Fruit fly (Drosophila melanogaster) whole organism, embryonic: ENCODE data around the gene IFT54.

Experiments used
- Abd-B ChIP-seq: fragments of 200-800 bp; sonication (Bioruptor generic); optimal IDR thresholded peaks from 2 replicates; lab custom pipeline; 2018; ENCODE audit warnings: missing biosample characterization, mild to moderate bottlenecking, missing genetic modification characterization, moderate library complexity
- Ada2b ChIP-seq: fragments of 200-800 bp; sonication (Bioruptor generic); IDR thresholded peaks from 2 replicates; pipeline ENCODE4 v1.3.6; 2022; ENCODE audit warnings: missing biosample characterization, missing genetic modification characterization
- Bgb ChIP-seq: fragments of 200-800 bp; sonication (Bioruptor generic); IDR thresholded peaks from 2 replicates; pipeline ENCODE4 v1.3.6; 2022; ENCODE audit warnings: missing biosample characterization, missing genetic modification characterization; ENCODE audit not compliant: partially characterized antibody
- CG11695 ChIP-seq: fragments of 200-800 bp; sonication (Bioruptor generic); IDR thresholded peaks from 3 replicates; pipeline ENCODE4 v1.3.6; 2022; ENCODE audit warnings: missing biosample characterization, missing genetic modification characterization
- CG12155 ChIP-seq: fragments of 200-800 bp; sonication (Bioruptor generic); optimal IDR thresholded peaks from 3 replicates; lab custom pipeline; 2016; ENCODE audit warnings: missing biosample characterization, missing genetic modification characterization
- CG12236 ChIP-seq: fragments of 200-800 bp; sonication (Bioruptor generic); optimal IDR thresholded peaks from 2 replicates; lab custom pipeline; 2016; ENCODE audit warnings: missing biosample characterization, missing genetic modification characterization
- CG12769 ChIP-seq: fragments of 200-800 bp; sonication (Bioruptor generic); optimal IDR thresholded peaks from 2 replicates; lab custom pipeline; 2019; ENCODE audit warnings: missing biosample characterization, mild to moderate bottlenecking, missing genetic modification characterization, moderate library complexity
- CG15479 ChIP-seq: fragments of 200-800 bp; sonication (Bioruptor generic); optimal IDR thresholded peaks from 3 replicates; lab custom pipeline; 2019; ENCODE audit warnings: missing biosample characterization, mild to moderate bottlenecking, missing genetic modification characterization, moderate library complexity
- CG15696 ChIP-seq: fragments of 200-800 bp; sonication (Bioruptor generic); optimal IDR thresholded peaks from 2 replicates; lab custom pipeline; 2019; ENCODE audit warnings: missing biosample characterization, mild to moderate bottlenecking, missing genetic modification characterization, moderate library complexity
- CG1602 ChIP-seq: fragments of 200-800 bp; sonication (Bioruptor generic); optimal IDR thresholded peaks from 3 replicates; lab custom pipeline; 2016; ENCODE audit warnings: missing biosample characterization, missing genetic modification characterization
- CG16863 ChIP-seq: fragments of 200-800 bp; sonication (Bioruptor generic); optimal IDR thresholded peaks from 3 replicates; lab custom pipeline; 2016; ENCODE audit warnings: missing biosample characterization, missing genetic modification characterization
- CG30403 ChIP-seq: fragments of 200-800 bp; sonication (Bioruptor generic); optimal IDR thresholded peaks from 3 replicates; lab custom pipeline; 2016; ENCODE audit warnings: missing biosample characterization, missing genetic modification characterization
- CG3163 ChIP-seq: fragments of 200-800 bp; sonication (Bioruptor generic); optimal IDR thresholded peaks from 3 replicates; lab custom pipeline; 2016; ENCODE audit warnings: missing biosample characterization, missing genetic modification characterization
- CG4730 ChIP-seq: fragments of 200-800 bp; sonication (Bioruptor generic); IDR thresholded peaks from 2 replicates; pipeline ENCODE4 v1.3.6; 2022; ENCODE audit warnings: missing biosample characterization, missing genetic modification characterization
- CG5953 ChIP-seq: fragments of 200-800 bp; sonication (Bioruptor generic); IDR thresholded peaks from 2 replicates; pipeline ENCODE4 v1.3.6; 2022; ENCODE audit warnings: missing biosample characterization, missing genetic modification characterization
- CG6813 ChIP-seq: fragments of 200-800 bp; sonication (Bioruptor generic); optimal IDR thresholded peaks from 2 replicates; lab custom pipeline; 2017; ENCODE audit warnings: missing biosample characterization, missing genetic modification characterization, mild to moderate bottlenecking, moderate library complexity, missing genetic modification reagents
- CG8944 ChIP-seq: fragments of 200-800 bp; sonication (Bioruptor generic); optimal IDR thresholded peaks from 3 replicates; lab custom pipeline; 2016; ENCODE audit warnings: missing biosample characterization, missing genetic modification characterization
- CG9215 ChIP-seq: fragments of 200-800 bp; sonication (Bioruptor generic); IDR thresholded peaks from 2 replicates; pipeline ENCODE4 v1.3.6; 2022; ENCODE audit warnings: missing biosample characterization, missing genetic modification characterization
- CkIIα-i1 ChIP-seq: fragments of 200-800 bp; sonication (Bioruptor generic); IDR thresholded peaks from 2 replicates; pipeline ENCODE4 v1.3.6; 2022; ENCODE audit warnings: missing biosample characterization, missing genetic modification characterization
- Fer2 ChIP-seq: fragments of 200-800 bp; sonication (Bioruptor generic); optimal IDR thresholded peaks from 2 replicates; lab custom pipeline; 2018; ENCODE audit warnings: missing biosample characterization, mild to moderate bottlenecking, missing genetic modification characterization, moderate library complexity
- HLH4C ChIP-seq: fragments of 200-800 bp; sonication (Bioruptor generic); IDR thresholded peaks from 3 replicates; pipeline ENCODE4 v1.3.6; 2022; ENCODE audit warnings: missing biosample characterization, missing genetic modification characterization; ENCODE audit not compliant: partially characterized antibody
- Hey ChIP-seq: fragments of 200-800 bp; sonication (Bioruptor generic); optimal IDR thresholded peaks from 3 replicates; lab custom pipeline; 2018; ENCODE audit warnings: missing biosample characterization, mild to moderate bottlenecking, missing genetic modification characterization
- Hr3 ChIP-seq: fragments of 200-800 bp; sonication (Bioruptor generic); optimal IDR thresholded peaks from 3 replicates; lab custom pipeline; 2016; ENCODE audit warnings: missing biosample characterization, missing genetic modification characterization
- Hr51 ChIP-seq, 2 experiments: fragments of 200-800 bp; sonication (Bioruptor generic); optimal IDR thresholded peaks; 2 replicates in 1 of 2; 3 replicates in 1 of 2; lab custom pipeline; 2016 to 2018; ENCODE audit warnings: missing biosample characterization in 2 of 2, missing genetic modification characterization in 2 of 2, mild to moderate bottlenecking in 1 of 2, moderate library complexity in 1 of 2
- MTF-1 ChIP-seq: fragments of 200-800 bp; sonication (Bioruptor generic); optimal IDR thresholded peaks from 2 replicates; lab custom pipeline; 2018; ENCODE audit warnings: missing biosample characterization, mild to moderate bottlenecking, missing genetic modification characterization, borderline replicate concordance
- NFAT ChIP-seq: fragments of 200-800 bp; sonication (Bioruptor generic); IDR thresholded peaks from 2 replicates; pipeline ENCODE4 v1.3.6; 2022; ENCODE audit warnings: missing biosample characterization, missing genetic modification characterization
- Poxn ChIP-seq: fragments of 200-800 bp; sonication (Bioruptor generic); IDR thresholded peaks from 2 replicates; pipeline ENCODE4 v1.3.6; 2022; ENCODE audit warnings: missing biosample characterization, missing genetic modification characterization
- Side ChIP-seq: fragments of 200-800 bp; sonication (Bioruptor generic); optimal IDR thresholded peaks from 2 replicates; lab custom pipeline; 2016; ENCODE audit warnings: missing biosample characterization, missing genetic modification characterization
- Spps ChIP-seq: fragments of 200-800 bp; sonication (Bioruptor generic); optimal IDR thresholded peaks from 2 replicates; lab custom pipeline; 2018; ENCODE audit warnings: missing biosample characterization, mild to moderate bottlenecking, missing genetic modification characterization
- bsh ChIP-seq, 2 experiments: fragments of 200-800 bp; sonication (Bioruptor generic); optimal IDR thresholded peaks; 2 replicates each; lab custom pipeline; 2017 to 2018; ENCODE audit warnings: mild to moderate bottlenecking in 2 of 2, missing biosample characterization in 2 of 2, missing genetic modification characterization in 2 of 2, moderate library complexity in 1 of 2
- btn ChIP-seq: fragments of 200-800 bp; sonication (Bioruptor generic); optimal IDR thresholded peaks from 2 replicates; lab custom pipeline; 2016; ENCODE audit warnings: missing biosample characterization, missing genetic modification characterization
- dimm ChIP-seq: fragments of 200-800 bp; sonication (Bioruptor generic); IDR thresholded peaks from 2 replicates; pipeline ENCODE4 v1.3.6; 2022; ENCODE audit warnings: missing biosample characterization, missing genetic modification characterization
- ewg ChIP-seq: fragments of 200-800 bp; sonication (Bioruptor generic); optimal IDR thresholded peaks from 3 replicates; lab custom pipeline; 2017; ENCODE audit warnings: mild to moderate bottlenecking, missing biosample characterization, missing genetic modification reagents, missing genetic modification characterization
- exex ChIP-seq: fragments of 200-800 bp; sonication (Bioruptor generic); optimal IDR thresholded peaks from 4 replicates; lab custom pipeline; 2018; ENCODE audit warnings: missing biosample characterization, mild to moderate bottlenecking, missing genetic modification characterization, moderate library complexity
- fu2 ChIP-seq: fragments of 200-800 bp; sonication (Bioruptor generic); optimal IDR thresholded peaks from 2 replicates; lab custom pipeline; 2016; ENCODE audit warnings: missing biosample characterization, missing genetic modification characterization
- gfzf ChIP-seq: fragments of 200-800 bp; sonication (Bioruptor generic); optimal IDR thresholded peaks from 2 replicates; lab custom pipeline; 2016; ENCODE audit warnings: missing biosample characterization, mild to moderate bottlenecking, missing genetic modification characterization, moderate library complexity
- grau ChIP-seq: fragments of 200-800 bp; optimal IDR thresholded peaks from 3 replicates; lab custom pipeline; 2019; ENCODE audit warnings: missing biosample characterization, mild to moderate bottlenecking, missing genetic modification characterization, moderate library complexity
- gsb-n ChIP-seq: fragments of 200-800 bp; sonication (Bioruptor generic); optimal IDR thresholded peaks from 3 replicates; lab custom pipeline; 2018; ENCODE audit warnings: missing biosample characterization, mild to moderate bottlenecking, missing genetic modification characterization
- jumu ChIP-seq: fragments of 200-800 bp; sonication (Bioruptor generic); optimal IDR thresholded peaks from 3 replicates; lab custom pipeline; 2016; ENCODE audit warnings: missing biosample characterization, missing genetic modification characterization
- oc ChIP-seq: fragments of 200-800 bp; sonication (Bioruptor generic); optimal IDR thresholded peaks from 2 replicates; lab custom pipeline; 2018; ENCODE audit warnings: missing biosample characterization, mild to moderate bottlenecking, missing genetic modification characterization, moderate library complexity
- pfk ChIP-seq: fragments of 200-800 bp; sonication (Bioruptor generic); optimal IDR thresholded peaks from 2 replicates; lab custom pipeline; 2018; ENCODE audit warnings: missing biosample characterization, mild to moderate bottlenecking, missing genetic modification characterization, moderate library complexity
- phol ChIP-seq: fragments of 200-800 bp; sonication (Bioruptor generic); optimal IDR thresholded peaks from 3 replicates; lab custom pipeline; 2018; ENCODE audit warnings: missing biosample characterization, mild to moderate bottlenecking, missing genetic modification characterization, moderate library complexity
- pita ChIP-seq: fragments of 200-800 bp; sonication (Bioruptor generic); optimal IDR thresholded peaks from 2 replicates; lab custom pipeline; 2017; ENCODE audit warnings: missing biosample characterization, mild to moderate bottlenecking, missing genetic modification characterization
- row ChIP-seq: fragments of 200-800 bp; sonication (Bioruptor generic); IDR thresholded peaks from 3 replicates; pipeline ENCODE4 v1.3.6; 2022; ENCODE audit warnings: missing biosample characterization, missing genetic modification characterization
- scrt ChIP-seq: fragments of 200-800 bp; sonication (Bioruptor generic); optimal IDR thresholded peaks from 2 replicates; lab custom pipeline; 2018; ENCODE audit warnings: missing biosample characterization, mild to moderate bottlenecking, missing genetic modification characterization, moderate library complexity
- sisA ChIP-seq: fragments of 200-800 bp; sonication (Bioruptor generic); IDR thresholded peaks from 2 replicates; pipeline ENCODE4 v1.3.6; 2022; ENCODE audit warnings: missing biosample characterization, missing genetic modification characterization
- slou ChIP-seq: fragments of 200-800 bp; sonication (Bioruptor generic); optimal IDR thresholded peaks from 3 replicates; lab custom pipeline; 2016; ENCODE audit warnings: missing biosample characterization, missing genetic modification characterization
- tin ChIP-seq: fragments of 200-800 bp; sonication (Bioruptor generic); optimal IDR thresholded peaks from 3 replicates; lab custom pipeline; 2016; ENCODE audit warnings: missing biosample characterization, missing genetic modification characterization
- tna ChIP-seq: fragments of 200-800 bp; sonication (Bioruptor generic); IDR thresholded peaks from 2 replicates; pipeline ENCODE4 v1.3.6; 2022; ENCODE audit warnings: missing biosample characterization, missing genetic modification characterization; ENCODE audit not compliant: partially characterized antibody
- ttk ChIP-seq: fragments of 200-800 bp; sonication (Bioruptor generic); IDR thresholded peaks from 2 replicates; pipeline ENCODE4 v2.1.2; 2022; ENCODE audit warnings: missing biosample characterization, missing genetic modification characterization
- yki ChIP-seq: fragments of >200 bp; optimal IDR thresholded peaks from 3 replicates; lab custom pipeline; 2018

Gene IFT54

dm6 chr3R:14311027-14311426, 8.8 kb downstream of the IFT54 start (continued):
- TF ChIP-seq CG12236 (no peak), btn (GFP tag; lab: Kevin White, UChicago) (no peak), Poxn (GFP tag; lab: Robert Waterston, UW) (no peak), CG12155 (GFP tag; lab: Kevin White, UChicago) (no peak), grau (peak; percentile 30), Hr3 (no peak), row (peak; percentile 45; the same call in 2 of the 3 replicates), Hr51 (GFP tag; optimal IDR thresholded peaks at IDR 0.05; lab: Kevin White, UChicago) (no peak), CG5953 (GFP tag; lab: Robert Waterston, UW) (no peak), CG1602 (GFP tag; lab: Kevin White, UChicago) (no peak), Abd-B (GFP tag; lab: Kevin White, UChicago) (no peak), CG15479 (GFP tag; lab: Kevin White, UChicago) (no peak), Side (no peak), Fer2 (tag; lab: Kevin White, UChicago) (no peak), CG3163 (no peak), CG11695 (peak; percentile 61; the same call in 1 of the 3 replicates), gfzf (GFP tag; lab: Kevin White, UChicago) (no peak), tna (GFP tag; lab: Robert Waterston, UW) (no peak), fu2 (GFP tag; lab: Kevin White, UChicago) (no peak), CG6813 (GFP tag; lab: Kevin White, UChicago) (no peak), CG12769 (tag; lab: Kevin White, UChicago) (no peak), pita (GFP tag; lab: Kevin White, UChicago) (no peak), oc (tag; lab: Kevin White, UChicago) (no peak), yki (no peak), HLH4C (GFP tag; lab: Robert Waterston, UW) (no peak), CG16863 (GFP tag; lab: Kevin White, UChicago) (peak; percentile 2), scrt (no peak), Hey (tag; lab: Kevin White, UChicago) (no peak), CG4730 (GFP tag; lab: Robert Waterston, UW) (0 out of 2 replicates have a peak, but pooled peaks have one; percentile 15), CG15696 (tag; lab: Kevin White, UChicago) (no peak), tin (GFP tag; lab: Kevin White, UChicago) (no peak), gsb-n (tag; lab: Kevin White, UChicago) (no peak), CkIIα-i1 (GFP tag; lab: Robert Waterston, UW) (no peak), CG9215 (GFP tag; lab: Robert Waterston, UW) (0 out of 2 replicates have a peak, but pooled peaks have one; percentile 9), Bgb (no peak), ttk (GFP tag; lab: Robert Waterston, UW) (no peak), jumu (GFP tag; lab: Kevin White, UChicago) (peak; percentile 5), bsh (GFP tag; optimal IDR thresholded peaks at IDR 0.05; lab: Kevin White, UChicago) (peak in 1 of 2 experiments; percentile 46), sisA (GFP tag; lab: Robert Waterston, UW) (no peak), phol (tag; lab: Kevin White, UChicago) (peak; percentile 1), slou (GFP tag; lab: Kevin White, UChicago) (no peak), exex (tag; lab: Kevin White, UChicago) (no peak), dimm (GFP tag; lab: Robert Waterston, UW) (no peak), Spps (no peak), NFAT (GFP tag; lab: Robert Waterston, UW) (no peak), Ada2b (GFP tag; lab: Robert Waterston, UW) (no peak), CG30403 (GFP tag; lab: Kevin White, UChicago) (peak; percentile 31), CG8944 (GFP tag; lab: Kevin White, UChicago) (no peak), ewg (GFP tag; lab: Kevin White, UChicago) (no peak), MTF-1 (GFP tag; lab: Kevin White, UChicago) (no peak), pfk (GFP tag; lab: Kevin White, UChicago) (no peak)
